Fruit fly (Drosophila melanogaster) whole organism, embryonic: ENCODE data around the gene CG8419.

Source experiments
- B-H2 ChIP-seq: fragments of 200-800 bp; sonication (Bioruptor generic); optimal IDR thresholded peaks from 2 replicates; lab custom pipeline; 2018; ENCODE audit warnings: missing biosample characterization, mild to moderate bottlenecking, missing genetic modification characterization
- Bgb ChIP-seq: fragments of 200-800 bp; sonication (Bioruptor generic); IDR thresholded peaks from 2 replicates; pipeline ENCODE4 v1.3.6; 2022; ENCODE audit warnings: missing biosample characterization, missing genetic modification characterization; ENCODE audit not compliant: partially characterized antibody
- CG10462 ChIP-seq: fragments of 200-800 bp; sonication (Bioruptor generic); optimal IDR thresholded peaks from 2 replicates; lab custom pipeline; 2016; ENCODE audit warnings: missing biosample characterization, missing genetic modification characterization
- CG10565 ChIP-seq: fragments of 200-800 bp; sonication (Bioruptor generic); optimal IDR thresholded peaks from 3 replicates; lab custom pipeline; 2016; ENCODE audit warnings: missing biosample characterization, mild to moderate bottlenecking, missing genetic modification characterization
- CG11247 ChIP-seq: fragments of 200-800 bp; sonication (Bioruptor generic); IDR thresholded peaks from 2 replicates; pipeline ENCODE4 v1.3.6; 2022; ENCODE audit warnings: missing biosample characterization, missing genetic modification characterization
- CG11696 ChIP-seq: fragments of 200-800 bp; sonication (Bioruptor generic); IDR thresholded peaks from 2 replicates; pipeline ENCODE4 v1.3.6; 2022; ENCODE audit warnings: missing biosample characterization, missing genetic modification characterization
- CG13287 ChIP-seq: fragments of 200-800 bp; sonication (Bioruptor generic); IDR thresholded peaks from 2 replicates; pipeline ENCODE4 v1.3.6; 2022; ENCODE audit warnings: missing biosample characterization, missing genetic modification characterization; ENCODE audit not compliant: partially characterized antibody
- CG14050 ChIP-seq: fragments of 200-800 bp; sonication (Bioruptor generic); IDR thresholded peaks from 3 replicates; pipeline ENCODE4 v1.3.6; 2022; ENCODE audit warnings: missing biosample characterization, missing genetic modification characterization
- CG1529 ChIP-seq: fragments of 200-800 bp; sonication (Bioruptor generic); optimal IDR thresholded peaks from 3 replicates; lab custom pipeline; 2018; ENCODE audit warnings: missing biosample characterization, missing genetic modification characterization
- CG1792 ChIP-seq: fragments of 200-800 bp; sonication (Bioruptor generic); optimal IDR thresholded peaks from 2 replicates; lab custom pipeline; 2016; ENCODE audit warnings: missing biosample characterization, missing genetic modification characterization
- CG2116 ChIP-seq: fragments of 200-800 bp; sonication (Bioruptor generic); optimal IDR thresholded peaks from 3 replicates; lab custom pipeline; 2018; ENCODE audit warnings: missing biosample characterization, mild to moderate bottlenecking, missing genetic modification characterization
- CG2120 ChIP-seq: fragments of 200-800 bp; sonication (Bioruptor generic); optimal IDR thresholded peaks from 3 replicates; lab custom pipeline; 2016; ENCODE audit warnings: missing biosample characterization, missing genetic modification characterization
- CG2678 ChIP-seq: fragments of 200-800 bp; sonication (Bioruptor generic); optimal IDR thresholded peaks from 3 replicates; lab custom pipeline; 2019; ENCODE audit warnings: missing biosample characterization, mild to moderate bottlenecking, missing genetic modification characterization, moderate library complexity
- CG32772 ChIP-seq: fragments of 200-800 bp; sonication (Bioruptor generic); IDR thresholded peaks from 2 replicates; pipeline ENCODE4 v1.3.6; 2022; ENCODE audit warnings: missing biosample characterization, missing genetic modification characterization
- CG34224 ChIP-seq: fragments of 200-800 bp; sonication (Bioruptor generic); IDR thresholded peaks from 3 replicates; pipeline ENCODE4 v1.3.6; 2022; ENCODE audit warnings: missing biosample characterization, missing genetic modification characterization; ENCODE audit not compliant: partially characterized antibody
- CG34376 ChIP-seq: fragments of 200-800 bp; sonication (Bioruptor generic); optimal IDR thresholded peaks from 2 replicates; lab custom pipeline; 2018; ENCODE audit warnings: missing biosample characterization, mild to moderate bottlenecking, missing genetic modification characterization
- CG3838 ChIP-seq: fragments of 200-800 bp; sonication (Bioruptor generic); optimal IDR thresholded peaks from 3 replicates; lab custom pipeline; 2016; ENCODE audit warnings: missing biosample characterization, missing genetic modification characterization
- CG42726 ChIP-seq: fragments of 200-800 bp; sonication (Bioruptor generic); IDR thresholded peaks from 2 replicates; pipeline ENCODE4 v1.3.6; 2022; ENCODE audit warnings: missing biosample characterization, missing genetic modification characterization; ENCODE audit not compliant: partially characterized antibody
- CG4730 ChIP-seq: fragments of 200-800 bp; sonication (Bioruptor generic); IDR thresholded peaks from 2 replicates; pipeline ENCODE4 v1.3.6; 2022; ENCODE audit warnings: missing biosample characterization, missing genetic modification characterization
- CG4854 ChIP-seq: fragments of 200-800 bp; sonication (Bioruptor generic); optimal IDR thresholded peaks from 2 replicates; lab custom pipeline; 2016; ENCODE audit warnings: missing biosample characterization, missing genetic modification characterization, inconsistent platforms
- CG7357 ChIP-seq: fragments of 200-800 bp; sonication (Bioruptor generic); IDR thresholded peaks from 3 replicates; pipeline ENCODE4 v1.3.6; 2022; ENCODE audit warnings: missing biosample characterization, missing genetic modification characterization
- CG7556 ChIP-seq: fragments of 200-800 bp; sonication (Bioruptor generic); optimal IDR thresholded peaks from 2 replicates; lab custom pipeline; 2017; ENCODE audit warnings: missing biosample characterization, mild to moderate bottlenecking, missing genetic modification characterization
- CG7786 ChIP-seq: fragments of 200-800 bp; sonication (Bioruptor generic); optimal IDR thresholded peaks from 2 replicates; lab custom pipeline; 2016; ENCODE audit warnings: missing biosample characterization, missing genetic modification characterization
- CG8478 ChIP-seq: fragments of >200 bp; optimal IDR thresholded peaks from 2 replicates; lab custom pipeline; 2018
- D19A ChIP-seq: fragments of 200-800 bp; optimal IDR thresholded peaks from 3 replicates; lab custom pipeline; 2019; ENCODE audit warnings: missing biosample characterization, mild to moderate bottlenecking, missing genetic modification characterization, moderate library complexity
- Dbx ChIP-seq: fragments of 200-800 bp; sonication (Bioruptor generic); IDR thresholded peaks from 3 replicates; pipeline ENCODE4 v1.3.6; 2022; ENCODE audit warnings: missing biosample characterization, missing genetic modification characterization
- Deaf1 ChIP-seq: fragments of 200-800 bp; optimal IDR thresholded peaks from 3 replicates; lab custom pipeline; 2019; ENCODE audit warnings: missing biosample characterization, mild to moderate bottlenecking, missing genetic modification characterization, moderate library complexity
- Elba2 ChIP-seq: fragments of 200-800 bp; sonication (Bioruptor generic); optimal IDR thresholded peaks from 3 replicates; lab custom pipeline; 2016; ENCODE audit warnings: missing biosample characterization, missing genetic modification characterization
- Hr39 ChIP-seq: fragments of >200 bp; optimal IDR thresholded peaks from 2 replicates; lab custom pipeline; 2017
- NfI ChIP-seq: fragments of 200-800 bp; sonication (Bioruptor generic); optimal IDR thresholded peaks from 3 replicates; lab custom pipeline; 2018; ENCODE audit warnings: missing biosample characterization, mild to moderate bottlenecking, missing genetic modification characterization, moderate library complexity
- ab ChIP-seq: fragments of 200-800 bp; sonication (Bioruptor generic); optimal IDR thresholded peaks from 2 replicates; lab custom pipeline; 2016; ENCODE audit warnings: missing biosample characterization, missing genetic modification characterization
- cad ChIP-seq: fragments of >200 bp; optimal IDR thresholded peaks from 2 replicates; lab custom pipeline; 2017; ENCODE audit warnings: missing biosample characterization, missing genetic modification characterization
- chn ChIP-seq: fragments of 200-800 bp; sonication (Bioruptor generic); optimal IDR thresholded peaks from 2 replicates; lab custom pipeline; 2016; ENCODE audit warnings: missing biosample characterization, missing genetic modification characterization
- cwo ChIP-seq: fragments of 200-800 bp; sonication (Bioruptor generic); optimal IDR thresholded peaks from 3 replicates; lab custom pipeline; 2017; ENCODE audit warnings: missing biosample characterization, missing genetic modification characterization, mild to moderate bottlenecking, moderate library complexity, missing genetic modification reagents
- exex ChIP-seq: fragments of 200-800 bp; sonication (Bioruptor generic); optimal IDR thresholded peaks from 4 replicates; lab custom pipeline; 2018; ENCODE audit warnings: missing biosample characterization, mild to moderate bottlenecking, missing genetic modification characterization, moderate library complexity
- lab ChIP-seq: fragments of 200-800 bp; sonication (Bioruptor generic); optimal IDR thresholded peaks from 3 replicates; lab custom pipeline; 2017; ENCODE audit warnings: missing biosample characterization, missing genetic modification characterization, mild to moderate bottlenecking, moderate library complexity, missing genetic modification reagents
- lmd ChIP-seq: fragments of 200-800 bp; sonication (Bioruptor generic); IDR thresholded peaks from 2 replicates; pipeline ENCODE4 v1.3.6; 2022; ENCODE audit warnings: missing biosample characterization, missing genetic modification characterization
- mirr ChIP-seq: fragments of 200-800 bp; sonication (Bioruptor generic); optimal IDR thresholded peaks from 3 replicates; lab custom pipeline; 2018; ENCODE audit warnings: missing biosample characterization, mild to moderate bottlenecking, missing genetic modification characterization
- sd ChIP-seq: fragments of 200-800 bp; sonication (Bioruptor generic); optimal IDR thresholded peaks from 3 replicates; lab custom pipeline; 2018; ENCODE audit warnings: missing biosample characterization, mild to moderate bottlenecking, missing genetic modification characterization, moderate library complexity
- sim ChIP-seq: fragments of 200-800 bp; sonication (Bioruptor generic); IDR thresholded peaks from 2 replicates; pipeline ENCODE4 v1.3.6; 2022; ENCODE audit warnings: missing biosample characterization, missing genetic modification characterization
- zf30C ChIP-seq: fragments of 200-800 bp; sonication (Bioruptor generic); optimal IDR thresholded peaks from 3 replicates; lab custom pipeline; 2018; ENCODE audit warnings: missing biosample characterization, mild to moderate bottlenecking, missing genetic modification characterization

The CG8419 gene

dm6 chr2L:8156682-8157081 lies 49.3 kb upstream of the CG8419 start (continued):
- no peak for TF ChIP-seq CG10462 (GFP tag; lab: Kevin White, UChicago)
- TF ChIP-seq Elba2 (GFP tag; lab: Kevin White, UChicago): no peak
- TF ChIP-seq CG42726: no peak
- peak; percentile 77 for TF ChIP-seq chn
- peak; percentile 65 for TF ChIP-seq CG14050 (GFP tag; lab: Robert Waterston, UW)
- TF ChIP-seq CG4854 (GFP tag; lab: Kevin White, UChicago): peak; percentile 71
- TF ChIP-seq CG7556 (GFP tag; lab: Kevin White, UChicago): peak; percentile 61
- TF ChIP-seq CG1529: no peak
- TF ChIP-seq Bgb (GFP tag; lab: Robert Waterston, UW): peak; percentile 41; the same call in 1 of the 2 replicates
- TF ChIP-seq B-H2 (GFP tag; lab: Kevin White, UChicago): peak; percentile 80
- TF ChIP-seq CG1792 (GFP tag; lab: Kevin White, UChicago): peak; percentile 25
- peak; percentile 21 for TF ChIP-seq cwo (GFP tag; lab: Kevin White, UChicago)
- peak; percentile 15 for TF ChIP-seq Deaf1 (tag; lab: Kevin White, UChicago)
- TF ChIP-seq CG7357: no peak
- TF ChIP-seq CG2120 (GFP tag; lab: Kevin White, UChicago): peak; percentile 87
- no peak for TF ChIP-seq Hr39 (lab: Kevin White, UChicago)
- TF ChIP-seq CG2678 (tag; lab: Kevin White, UChicago): peak; percentile 74
- TF ChIP-seq NfI (GFP tag; lab: Kevin White, UChicago): peak; percentile 73
- peak; percentile 29 for TF ChIP-seq D19A
- TF ChIP-seq cad (GFP tag; lab: Kevin White, UChicago): no peak
- peak; percentile 54; the same call in 1 of the 2 replicates for TF ChIP-seq CG4730 (GFP tag; lab: Robert Waterston, UW)
- TF ChIP-seq CG13287 (GFP tag; lab: Robert Waterston, UW): peak; percentile 47; the same call in 1 of the 2 replicates
- TF ChIP-seq CG8478: no peak
- TF ChIP-seq CG32772: peak; percentile 67; the same call in 1 of the 2 replicates
- no peak for TF ChIP-seq sim
- TF ChIP-seq CG7786 (GFP tag; lab: Kevin White, UChicago): peak; percentile 62
- TF ChIP-seq Dbx (GFP tag; lab: Robert Waterston, UW): peak; percentile 49; the same call in 1 of the 3 replicates
- TF ChIP-seq CG2116 (GFP tag; lab: Kevin White, UChicago): peak; percentile 51
- peak; percentile 81 for TF ChIP-seq lab (GFP tag; lab: Kevin White, UChicago)
- TF ChIP-seq sd (tag; lab: Kevin White, UChicago): peak; percentile 22
- TF ChIP-seq exex: peak; percentile 35
- TF ChIP-seq lmd (GFP tag; lab: Robert Waterston, UW): peak; percentile 65
- TF ChIP-seq CG11696 (GFP tag; lab: Robert Waterston, UW): no peak
- no peak for TF ChIP-seq CG10565
- TF ChIP-seq CG11247 (GFP tag; lab: Robert Waterston, UW): 0 out of 2 replicates have a peak, but pooled peaks have one; percentile 52
- no peak for TF ChIP-seq zf30C (GFP tag; lab: Kevin White, UChicago)

DNA sequence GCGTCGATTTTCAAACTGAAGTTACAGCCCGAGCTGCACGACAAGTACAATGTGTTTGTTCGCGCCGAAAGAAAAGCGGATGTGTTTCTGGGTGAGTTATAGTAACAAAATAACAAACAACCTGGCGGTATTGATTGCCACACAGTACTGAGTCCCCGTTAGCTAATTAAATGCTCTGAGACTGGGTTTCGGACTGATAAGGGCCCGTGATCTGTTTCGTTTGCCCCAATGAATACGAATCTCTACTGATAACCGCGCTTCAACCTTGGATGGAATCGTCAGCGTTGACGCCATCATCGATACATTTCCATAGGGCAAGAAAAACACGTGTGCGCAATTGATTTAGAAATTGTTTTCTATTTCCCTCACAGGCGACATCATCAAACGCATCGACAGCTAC lies 48.8 kb upstream of the CG8419 start:
- TF ChIP-seq Bgb (GFP tag; lab: Robert Waterston, UW) (0 out of 2 replicates have a peak, but pooled peaks have one; percentile 0), CG34224 (GFP tag; lab: Robert Waterston, UW) (0 out of 3 replicates have a peak, but pooled peaks have one; percentile 3), cwo (GFP tag; lab: Kevin White, UChicago) (peak; percentile 60), CG34376 (GFP tag; lab: Kevin White, UChicago) (peak; percentile 89), mirr (GFP tag; lab: Kevin White, UChicago) (peak; percentile 3), ab (no peak), CG3838 (GFP tag; lab: Kevin White, UChicago) (no peak)
